Fruit fly (Drosophila melanogaster): ENCODE measurements around the gene CG31698.

Gene CG31698

dm6 chr2L:3152696-3153613 is 20.7 kb downstream of the CG31698 start:
- TF ChIP-seq CG16863 (GFP tag; optimal IDR thresholded peaks at IDR 0.05) (peak; percentile 97), nerfin-2 (GFP tag; IDR thresholded peaks at IDR 0.05; ENCODE audit: partially characterized antibody) (peak; percentile 37; the same call in 1 of the 2 replicates), Sry-β (GFP tag; optimal IDR thresholded peaks at IDR 0.05) (peak; percentile 62), Gsc (GFP tag; IDR thresholded peaks at IDR 0.05) (peak; percentile 89), lab (GFP tag; optimal IDR thresholded peaks at IDR 0.05) (peak; percentile 92), MTF-1 (GFP tag; optimal IDR thresholded peaks at IDR 0.05; ENCODE audit: borderline replicate concordance) (peak; percentile 85), ara (GFP tag; IDR thresholded peaks at IDR 0.05) (peak; percentile 98), CG13296 (GFP tag; optimal IDR thresholded peaks at IDR 0.05) (peak; percentile 78), Optix (GFP tag; IDR thresholded peaks at IDR 0.05) (peak; percentile 92), pzg (GFP tag; optimal IDR thresholded peaks at IDR 0.05) (no peak), CG9727 (GFP tag; optimal IDR thresholded peaks at IDR 0.05) (peak; percentile 93), CG10274 (GFP tag; optimal IDR thresholded peaks at IDR 0.05) (peak; percentile 66), odd (GFP tag; optimal IDR thresholded peaks at IDR 0.05) (peak; percentile 85), gem (tag; optimal IDR thresholded peaks at IDR 0.05) (peak; percentile 97), HHEX (GFP tag; optimal IDR thresholded peaks at IDR 0.05) (peak; percentile 89), CG4360 (GFP tag; IDR thresholded peaks at IDR 0.05) (peak; percentile 75), dimm (GFP tag; IDR thresholded peaks at IDR 0.05) (peak; percentile 69), grn (GFP tag; optimal IDR thresholded peaks at IDR 0.05) (peak; percentile 57), CG31224 (GFP tag; IDR thresholded peaks at IDR 0.05) (peak; percentile 50; the same call in 1 of the 2 replicates), repo (GFP tag; optimal IDR thresholded peaks at IDR 0.05) (peak; percentile 94), CG10431 (GFP tag; optimal IDR thresholded peaks at IDR 0.05) (peak; percentile 89), sens (GFP tag) (peak; percentile 100), yki (optimal IDR thresholded peaks at IDR 0.05) (no peak), Pdp1 (GFP tag; optimal IDR thresholded peaks at IDR 0.05) (peak; percentile 89 to 91), bsh (GFP tag; optimal IDR thresholded peaks at IDR 0.05) (peak; percentile 53 to 98), vnd (GFP tag; IDR thresholded peaks at IDR 0.05; ENCODE audit: partially characterized antibody) (no peak), CG1602 (GFP tag; optimal IDR thresholded peaks at IDR 0.05) (peak; percentile 94), Hmx (GFP tag; optimal IDR thresholded peaks at IDR 0.05) (no peak), danr (GFP tag; IDR thresholded peaks at IDR 0.05) (peak; percentile 88), en (GFP tag; optimal IDR thresholded peaks at IDR 0.05) (peak; percentile 93), gfzf (GFP tag; optimal IDR thresholded peaks at IDR 0.05) (peak; percentile 1), jumu (GFP tag; optimal IDR thresholded peaks at IDR 0.05) (peak; percentile 95), crc (GFP tag; optimal IDR thresholded peaks at IDR 0.05) (peak; percentile 91), CG31441 (GFP tag; IDR thresholded peaks at IDR 0.05) (peak; percentile 97), Jarid2 (GFP tag; optimal IDR thresholded peaks at IDR 0.05) (peak; percentile 74), CG1603 (tag; optimal IDR thresholded peaks at IDR 0.05) (peak; percentile 98), Hand (GFP tag; optimal IDR thresholded peaks at IDR 0.05) (peak; percentile 8), pros (GFP tag; optimal IDR thresholded peaks at IDR 0.05) (peak; percentile 42), amos (GFP tag; IDR thresholded peaks at IDR 0.05; ENCODE audit: partially characterized antibody) (no peak), al (GFP tag; IDR thresholded peaks at IDR 0.05) (peak; percentile 44; the same call in 1 of the 2 replicates), Hsf (GFP tag; optimal IDR thresholded peaks at IDR 0.05) (peak; percentile 95), CG34376 (GFP tag; optimal IDR thresholded peaks at IDR 0.05) (peak; percentile 25), NfI (GFP tag; optimal IDR thresholded peaks at IDR 0.05) (peak; percentile 91), Hr78 (GFP tag; optimal IDR thresholded peaks at IDR 0.05) (peak in 1 of 2 experiments; percentile 95), CG43689 (GFP tag; IDR thresholded peaks at IDR 0.05) (peak; percentile 91), fd96Cb (tag; optimal IDR thresholded peaks at IDR 0.05) (peak; percentile 96), pfk (GFP tag; optimal IDR thresholded peaks at IDR 0.05) (no peak)

All from whole organism, embryonic.